Fruit fly (Drosophila melanogaster): Measurements from ENCODE around the gene Cpr67B.

The Cpr67B gene

dm6 chr3L:9410754-9411423, 6.3 kb downstream of the Cpr67B start, which contains the start of the genes CG4022 and Cpsf5 (continued):
- TF ChIP-seq eve (GFP tag; optimal IDR thresholded peaks at IDR 0.05) (no peak), CG10543 (GFP tag; optimal IDR thresholded peaks at IDR 0.05) (peak; percentile 92), shn (GFP tag; optimal IDR thresholded peaks at IDR 0.05) (peak; percentile 44), tll (GFP tag; optimal IDR thresholded peaks at IDR 0.05) (no peak), HHEX (GFP tag; optimal IDR thresholded peaks at IDR 0.05) (peak; percentile 69), CG43689 (GFP tag; IDR thresholded peaks at IDR 0.05) (peak; percentile 71; the same call in 1 of the 2 replicates), Eip74EF (GFP tag; optimal IDR thresholded peaks at IDR 0.05) (peak in 1 of 2 experiments; percentile 36), ATbp (GFP tag; optimal IDR thresholded peaks at IDR 0.05) (peak; percentile 62), zf30C (GFP tag; optimal IDR thresholded peaks at IDR 0.05) (no peak), br (optimal IDR thresholded peaks at IDR 0.05) (no peak), B-H1 (GFP tag; IDR thresholded peaks at IDR 0.05) (peak; percentile 63; the same call in 2 of the 3 replicates), CG6175 (GFP tag; IDR thresholded peaks at IDR 0.05) (peak; percentile 19; the same call in 1 of the 3 replicates), pros (GFP tag; optimal IDR thresholded peaks at IDR 0.05) (no peak), wor (GFP tag; IDR thresholded peaks at IDR 0.05) (peak; percentile 65), gro (GFP tag; optimal IDR thresholded peaks at IDR 0.05) (peak; percentile 23), CG1602 (GFP tag; optimal IDR thresholded peaks at IDR 0.05) (peak; percentile 73), inv (GFP tag; IDR thresholded peaks at IDR 0.05; ENCODE audit: partially characterized antibody) (peak; percentile 49; the same call in 1 of the 2 replicates), Rx (GFP tag; IDR thresholded peaks at IDR 0.05) (peak; percentile 38; the same call in 1 of the 2 replicates), hbn (GFP tag; IDR thresholded peaks at IDR 0.05; ENCODE audit: partially characterized antibody) (no peak), jigr1 (GFP tag; IDR thresholded peaks at IDR 0.05) (no peak), CG11247 (GFP tag; IDR thresholded peaks at IDR 0.05) (peak; percentile 70), Aef1 (GFP tag; IDR thresholded peaks at IDR 0.05) (peak; percentile 76), Neu2 (GFP tag; optimal IDR thresholded peaks at IDR 0.05; ENCODE audit: borderline replicate concordance) (no peak), CG10979 (tag; optimal IDR thresholded peaks at IDR 0.05) (peak; percentile 74), Elba2 (GFP tag; optimal IDR thresholded peaks at IDR 0.05) (peak; percentile 63), ems (GFP tag; optimal IDR thresholded peaks at IDR 0.05) (peak; percentile 70), CG15479 (GFP tag; optimal IDR thresholded peaks at IDR 0.05) (peak; percentile 66), CG6272 (GFP tag; IDR thresholded peaks at IDR 0.05) (peak; percentile 66), CG3407 (GFP tag; optimal IDR thresholded peaks at IDR 0.05) (peak; percentile 68), Dll (GFP tag; IDR thresholded peaks at IDR 0.05; ENCODE audit: partially characterized antibody) (peak; percentile 50), NfI (GFP tag; optimal IDR thresholded peaks at IDR 0.05) (peak; percentile 87), Atf3 (GFP tag; optimal IDR thresholded peaks at IDR 0.05) (peak; percentile 36), CG6854 (GFP tag; optimal IDR thresholded peaks at IDR 0.05) (no peak), lbe (GFP tag; optimal IDR thresholded peaks at IDR 0.05) (peak; percentile 66), btn (GFP tag; optimal IDR thresholded peaks at IDR 0.05) (no peak), gcm (GFP tag; optimal IDR thresholded peaks at IDR 0.05) (peak; percentile 78), salm (tag; optimal IDR thresholded peaks at IDR 0.05) (peak; percentile 43), usp (GFP tag; optimal IDR thresholded peaks at IDR 0.05) (no peak), zfh1 (GFP tag; IDR thresholded peaks at IDR 0.05) (peak; percentile 83), Dip3 (GFP tag; optimal IDR thresholded peaks at IDR 0.05) (peak; percentile 53), CG11504 (tag; optimal IDR thresholded peaks at IDR 0.05) (peak; percentile 82), lab (GFP tag; optimal IDR thresholded peaks at IDR 0.05) (peak; percentile 88), trh (GFP tag; optimal IDR thresholded peaks at IDR 0.05) (peak; percentile 65), az2 (GFP tag; optimal IDR thresholded peaks at IDR 0.05) (peak; percentile 85), CG14050 (GFP tag; IDR thresholded peaks at IDR 0.05) (peak; percentile 74), Kr (GFP tag; optimal IDR thresholded peaks at IDR 0.05) (no peak), Dfd (GFP tag; optimal IDR thresholded peaks at IDR 0.05) (no peak), fd64A (GFP tag; optimal IDR thresholded peaks at IDR 0.05) (no peak), Taf1 (GFP tag; IDR thresholded peaks at IDR 0.05) (peak; percentile 68)
